Worm (Caenorhabditis elegans) whole organism, L4 larva: ENCODE results near the gene T15H9.5.

Source experiments
- F10B5.3 ChIP-seq: sonication (generic microtip); optimal IDR thresholded peaks from 2 replicates; lab custom pipeline; 2016; ENCODE audit warnings: mild to moderate bottlenecking, missing genetic modification characterization, missing compliant biosample characterization
- F26F4.8 ChIP-seq: fragments of 200-800 bp; sonication (Bioruptor generic); conservative IDR thresholded peaks from 2 replicates; pipeline ENCODE4 v1.3.6; 2022; ENCODE audit warnings: missing genetic modification characterization, missing compliant biosample characterization
- F49E8.2 ChIP-seq: sonication (generic microtip); optimal IDR thresholded peaks from 2 replicates; lab custom pipeline; 2016; ENCODE audit warnings: missing compliant biosample characterization, mild to moderate bottlenecking, missing genetic modification characterization, borderline replicate concordance
- R02D3.7 ChIP-seq: fragments of 150-350 bp; sonication (generic microtip); optimal IDR thresholded peaks from 3 replicates; lab custom pipeline; 2014; ENCODE audit warnings: missing biosample characterization, missing genetic modification characterization
- T26A8.4 ChIP-seq: fragments of 200-800 bp; sonication (Bioruptor generic); IDR thresholded peaks from 2 replicates; pipeline ENCODE4 v1.3.6; 2022; ENCODE audit warnings: missing genetic modification characterization, missing compliant biosample characterization
- Y5F2A.4 ChIP-seq: fragments of 200-800 bp; sonication (Bioruptor generic); optimal IDR thresholded peaks from 2 replicates; lab custom pipeline; 2018; ENCODE audit warnings: mild to moderate bottlenecking, missing genetic modification characterization, missing compliant biosample characterization
- Y75B8A.6 ChIP-seq: fragments of 200-800 bp; sonication (Bioruptor generic); IDR thresholded peaks from 2 replicates; pipeline ENCODE4 v1.3.6; 2022; ENCODE audit warnings: missing genetic modification reagents, missing genetic modification characterization, missing compliant biosample characterization
- ZK546.5 ChIP-seq, 2 experiments: sonication (generic microtip); optimal IDR thresholded peaks; 2 replicates each; lab custom pipeline; 2017; ENCODE audit warnings: missing biosample characterization in 2 of 2, missing genetic modification characterization in 2 of 2
- aha-1 ChIP-seq: fragments of 150-350 bp; peaks from one replicate; lab custom pipeline; 2014; ENCODE audit warnings: missing biosample characterization, missing genetic modification characterization
- aly-2 ChIP-seq: sonication (generic microtip); optimal IDR thresholded peaks from 2 replicates; lab custom pipeline; 2018; ENCODE audit warnings: missing biosample characterization, missing genetic modification characterization
- arid-1 ChIP-seq: fragments of 200-800 bp; sonication (Bioruptor generic); conservative IDR thresholded peaks from 2 replicates; pipeline ENCODE4 v1.3.6; 2022; ENCODE audit warnings: missing genetic modification reagents, missing genetic modification characterization, missing compliant biosample characterization
- attf-4 ChIP-seq: sonication (generic microtip); optimal IDR thresholded peaks from 3 replicates; lab custom pipeline; 2017; ENCODE audit warnings: missing biosample characterization, missing genetic modification characterization
- ceh-82 ChIP-seq: sonication (generic microtip); optimal IDR thresholded peaks from 2 replicates; lab custom pipeline; 2017; ENCODE audit warnings: missing biosample characterization, missing genetic modification characterization
- ces-1 ChIP-seq: fragments of 150-350 bp; sonication (generic microtip); optimal IDR thresholded peaks from 4 replicates; lab custom pipeline; 2014; ENCODE audit warnings: missing biosample characterization, missing genetic modification reagents, missing genetic modification characterization
- cey-2 ChIP-seq: sonication (generic microtip); optimal IDR thresholded peaks from 3 replicates; lab custom pipeline; 2017; ENCODE audit warnings: missing genetic modification characterization, mild to moderate bottlenecking, missing compliant biosample characterization, antibody characterized with exemption, borderline replicate concordance; ENCODE audit not compliant: insufficient read depth
- ctbp-1 ChIP-seq: fragments of 200-800 bp; sonication (Bioruptor generic); IDR thresholded peaks from 2 replicates; pipeline ENCODE4 v1.3.6; 2022; ENCODE audit warnings: missing genetic modification reagents, missing genetic modification characterization, missing compliant biosample characterization
- daf-12 ChIP-seq: fragments of 150-350 bp; optimal IDR thresholded peaks from 2 replicates; lab custom pipeline; 2014; ENCODE audit warnings: missing biosample characterization, missing genetic modification reagents, missing genetic modification characterization
- daf-16 ChIP-seq, 3 experiments: sonication (generic microtip); optimal IDR thresholded peaks; 2 replicates each; lab custom pipeline; 2016 to 2017; ENCODE audit warnings: missing genetic modification characterization in 3 of 3, missing genetic modification reagents in 3 of 3, mild to moderate bottlenecking in 2 of 3, missing compliant biosample characterization in 2 of 3, missing biosample characterization in 1 of 3, moderate library complexity in 1 of 3
- daf-19 ChIP-seq: fragments of 200-800 bp; sonication (Bioruptor generic); conservative IDR thresholded peaks from 2 replicates; pipeline ENCODE4 v1.3.6; 2022; ENCODE audit warnings: missing genetic modification characterization, missing compliant biosample characterization
- dmd-8 ChIP-seq: fragments of 200-800 bp; sonication (Bioruptor generic); IDR thresholded peaks from 2 replicates; pipeline ENCODE4 v1.3.6; 2022; ENCODE audit warnings: missing genetic modification characterization, missing compliant biosample characterization
- dmd-9 ChIP-seq: fragments of 200-800 bp; sonication (Bioruptor generic); IDR thresholded peaks from 2 replicates; pipeline ENCODE4 v1.3.6; 2022; ENCODE audit warnings: missing genetic modification reagents, missing genetic modification characterization, missing compliant biosample characterization
- dpl-1 ChIP-seq: fragments of 150-350 bp; optimal IDR thresholded peaks from 2 replicates; lab custom pipeline; 2014; ENCODE audit warnings: missing biosample characterization, missing genetic modification reagents, missing genetic modification characterization
- duxl-1 ChIP-seq: sonication (generic microtip); optimal IDR thresholded peaks from 2 replicates; lab custom pipeline; 2016; ENCODE audit warnings: mild to moderate bottlenecking, missing genetic modification characterization, moderate library complexity, missing compliant biosample characterization; ENCODE audit not compliant: poor library complexity
- dve-1 ChIP-seq: sonication (generic microtip); optimal IDR thresholded peaks from 2 replicates; lab custom pipeline; 2017; ENCODE audit warnings: antibody characterized with exemption, mild to moderate bottlenecking, missing genetic modification characterization, missing compliant biosample characterization; ENCODE audit not compliant: insufficient read depth
- fos-1 ChIP-seq: fragments of 150-350 bp; optimal IDR thresholded peaks from 2 replicates; lab custom pipeline; 2014; ENCODE audit warnings: missing biosample characterization, missing genetic modification characterization
- hif-1 ChIP-seq, 2 experiments: sonication (generic microtip); optimal IDR thresholded peaks; 2 replicates each; lab custom pipeline; 2016 to 2017; ENCODE audit warnings: missing compliant biosample characterization in 2 of 2, missing genetic modification characterization in 2 of 2, missing genetic modification reagents in 2 of 2, missing genotype in 2 of 2, mild to moderate bottlenecking in 1 of 2
- hlh-11 ChIP-seq: fragments of 200-800 bp; sonication (Bioruptor generic); optimal IDR thresholded peaks from 2 replicates; lab custom pipeline; 2018; ENCODE audit warnings: mild to moderate bottlenecking, missing genetic modification characterization, missing compliant biosample characterization
- hmg-1.1 ChIP-seq: fragments of 200-800 bp; sonication (Bioruptor generic); IDR thresholded peaks from 2 replicates; pipeline ENCODE4 v1.3.6; 2022; ENCODE audit warnings: missing genetic modification reagents, missing genetic modification characterization, missing compliant biosample characterization
- lin-1 ChIP-seq: fragments of 200-800 bp; sonication (Bioruptor generic); IDR thresholded peaks from 2 replicates; pipeline ENCODE4 v1.3.6; 2022; ENCODE audit warnings: missing genetic modification reagents, missing genetic modification characterization, missing compliant biosample characterization
- lin-15B ChIP-seq: fragments of 150-350 bp; sonication (generic microtip); optimal IDR thresholded peaks from 3 replicates; lab custom pipeline; 2014; ENCODE audit warnings: missing biosample characterization, missing genetic modification characterization
- lin-29 ChIP-seq: fragments of 200-800 bp; sonication (Bioruptor generic); IDR thresholded peaks from 2 replicates; pipeline ENCODE4 v1.3.6; 2022; ENCODE audit warnings: missing genetic modification reagents, missing genetic modification characterization, missing compliant biosample characterization
- lsy-2 ChIP-seq, 2 experiments: fragments of 150-350 bp in 1 of 2; sonication (generic microtip) in 1 of 2; optimal IDR thresholded peaks; 2 replicates each; lab custom pipeline; 2014 to 2017; ENCODE audit warnings: missing biosample characterization in 2 of 2, missing genetic modification characterization in 2 of 2
- madf-5 ChIP-seq, 2 experiments: fragments of 200-800 bp; sonication (Bioruptor generic); IDR thresholded peaks; 2 replicates each; pipeline ENCODE4 v1.3.6; 2022; ENCODE audit warnings: missing compliant biosample characterization in 2 of 2, missing genetic modification characterization in 2 of 2
- mep-1 ChIP-seq: fragments of 150-350 bp; sonication (generic microtip); optimal IDR thresholded peaks from 3 replicates; lab custom pipeline; 2014; ENCODE audit warnings: missing biosample characterization, missing genetic modification characterization
- nhr-10 ChIP-seq: fragments of 150-350 bp; optimal IDR thresholded peaks from 2 replicates; lab custom pipeline; 2014; ENCODE audit warnings: missing biosample characterization, missing genetic modification characterization
- nhr-25 ChIP-seq: sonication (generic microtip); optimal IDR thresholded peaks from 2 replicates; lab custom pipeline; 2017; ENCODE audit warnings: missing genetic modification characterization, mild to moderate bottlenecking, missing compliant biosample characterization, antibody characterized with exemption, moderate library complexity, borderline replicate concordance; ENCODE audit not compliant: insufficient read depth
- nhr-41 ChIP-seq: fragments of 200-800 bp; sonication (Bioruptor generic); IDR thresholded peaks from 2 replicates; pipeline ENCODE4 v1.3.6; 2022; ENCODE audit warnings: missing genetic modification reagents, missing genetic modification characterization, missing compliant biosample characterization
- nhr-48 ChIP-seq: sonication (generic microtip); optimal IDR thresholded peaks from 2 replicates; lab custom pipeline; 2016; ENCODE audit warnings: mild to moderate bottlenecking, missing genetic modification characterization, missing compliant biosample characterization
- nhr-6 ChIP-seq: fragments of 150-350 bp; optimal IDR thresholded peaks from 2 replicates; lab custom pipeline; 2014; ENCODE audit warnings: missing biosample characterization, missing genetic modification characterization
- nhr-76 ChIP-seq: fragments of 150-350 bp; optimal IDR thresholded peaks from 2 replicates; lab custom pipeline; 2014; ENCODE audit warnings: missing biosample characterization, missing genetic modification characterization
- php-3 ChIP-seq: fragments of 200-800 bp; sonication (Bioruptor generic); IDR thresholded peaks from 2 replicates; pipeline ENCODE4 v1.3.6; 2022; ENCODE audit warnings: missing genetic modification reagents, missing genetic modification characterization, missing compliant biosample characterization
- rbr-2 ChIP-seq: sonication (generic microtip); optimal IDR thresholded peaks from 2 replicates; lab custom pipeline; 2016; ENCODE audit warnings: missing genotype, missing genetic modification characterization, missing compliant biosample characterization
- saeg-2 ChIP-seq: fragments of 200-800 bp; sonication (Bioruptor generic); IDR thresholded peaks from 2 replicates; pipeline ENCODE4 v1.3.6; 2022; ENCODE audit warnings: missing genetic modification reagents, missing genetic modification characterization, missing compliant biosample characterization
- sdz-12 ChIP-seq: fragments of 200-800 bp; sonication (Bioruptor generic); optimal IDR thresholded peaks from 2 replicates; lab custom pipeline; 2018; ENCODE audit warnings: mild to moderate bottlenecking, missing genetic modification characterization, missing compliant biosample characterization
- spr-1 ChIP-seq: sonication (generic microtip); optimal IDR thresholded peaks from 2 replicates; lab custom pipeline; 2016; ENCODE audit warnings: mild to moderate bottlenecking, missing genetic modification characterization, missing compliant biosample characterization
- spr-3 ChIP-seq: fragments of 200-800 bp; sonication (Bioruptor generic); optimal IDR thresholded peaks from 2 replicates; lab custom pipeline; 2018; ENCODE audit warnings: mild to moderate bottlenecking, missing genetic modification characterization, missing compliant biosample characterization
- tra-1 ChIP-seq: fragments of 200-800 bp; sonication (Bioruptor generic); IDR thresholded peaks from 2 replicates; pipeline ENCODE4 v1.3.6; 2022; ENCODE audit warnings: missing genetic modification reagents, missing genetic modification characterization, missing compliant biosample characterization
- unc-130 ChIP-seq: sonication (generic microtip); optimal IDR thresholded peaks from 2 replicates; lab custom pipeline; 2016; ENCODE audit warnings: missing genetic modification reagents, missing genetic modification characterization, missing compliant biosample characterization
- vab-7 ChIP-seq: fragments of 200-800 bp; sonication (Bioruptor generic); IDR thresholded peaks from 2 replicates; pipeline ENCODE4 v1.3.6; 2022; ENCODE audit warnings: missing genetic modification reagents, missing genetic modification characterization, missing compliant biosample characterization
- zip-11 ChIP-seq: fragments of 200-800 bp; sonication (Bioruptor generic); IDR thresholded peaks from 2 replicates; pipeline ENCODE4 v1.3.6; 2022; ENCODE audit warnings: missing genetic modification characterization, missing compliant biosample characterization
- ztf-7 ChIP-seq: fragments of 150-350 bp; optimal IDR thresholded peaks from 2 replicates; lab custom pipeline; 2014; ENCODE audit warnings: missing biosample characterization, missing genetic modification characterization

Gene T15H9.5

ce11 chrII:9591071-9591470 lies 20.2 kb downstream of the T15H9.5 start, which contains the start of the genes E02H1.1 and tag-124 (continued):
- TF ChIP-seq spr-3 (GFP tag; lab: Kevin White, UChicago) (no peak), nhr-6 (tag; lab: Kevin White, UChicago) (peak; percentile 19), zip-11 (GFP tag; lab: Robert Waterston, UW) (no peak), rbr-2 (tag; lab: Kevin White, UChicago) (peak; percentile 46), aha-1 (peak; percentile 49), Y5F2A.4 (GFP tag; lab: Kevin White, UChicago) (no peak), Y75B8A.6 (GFP tag; lab: Robert Waterston, UW) (no peak), daf-12 (tag; lab: Kevin White, UChicago) (no peak), dmd-9 (GFP tag; lab: Robert Waterston, UW) (peak; percentile 93), hlh-11 (tag; lab: Kevin White, UChicago) (peak; percentile 33), ces-1 (GFP tag; lab: Kevin White, UChicago) (no peak), dmd-8 (GFP tag; lab: Robert Waterston, UW) (no peak), F26F4.8 (no peak), lin-1 (GFP tag; lab: Robert Waterston, UW) (no peak), attf-4 (tag; lab: Kevin White, UChicago) (no peak), cey-2 (no peak), arid-1 (GFP tag; lab: Robert Waterston, UW) (no peak), lin-29 (no peak), fos-1 (no peak), php-3 (GFP tag; lab: Robert Waterston, UW) (no peak), dpl-1 (GFP tag; lab: Kevin White, UChicago) (peak; percentile 79), R02D3.7 (tag; lab: Kevin White, UChicago) (no peak), nhr-10 (tag; lab: Kevin White, UChicago) (no peak), nhr-48 (peak; percentile 33), lin-15B (tag; lab: Kevin White, UChicago) (no peak), dve-1 (tag; lab: Kevin White, UChicago) (peak; percentile 66), tra-1 (peak; percentile 65; the same call in 1 of the 2 replicates), vab-7 (GFP tag; lab: Robert Waterston, UW) (no peak), saeg-2 (GFP tag; lab: Robert Waterston, UW) (no peak), mep-1 (tag; lab: Kevin White, UChicago) (peak; percentile 69), ztf-7 (tag; lab: Kevin White, UChicago) (no peak), madf-5 (GFP tag; IDR thresholded peaks at IDR 0.05; lab: Robert Waterston, UW) (no peak), duxl-1 (peak; percentile 86), daf-19 (GFP tag; lab: Robert Waterston, UW) (no peak), T26A8.4 (no peak), unc-130 (GFP tag; lab: Kevin White, UChicago) (peak; percentile 84), hmg-1.1 (GFP tag; lab: Robert Waterston, UW) (peak; percentile 62), ZK546.5 (tag; optimal IDR thresholded peaks at IDR 0.05; lab: Kevin White, UChicago) (no peak), daf-16 (GFP tag; optimal IDR thresholded peaks at IDR 0.05; lab: Kevin White, UChicago) (peak in 1 of 2 experiments; percentile 11), daf-16 (tag; optimal IDR thresholded peaks at IDR 0.05; lab: Kevin White, UChicago) (peak; percentile 23), ceh-82 (tag; lab: Kevin White, UChicago) (no peak), lsy-2 (tag; optimal IDR thresholded peaks at IDR 0.05; lab: Kevin White, UChicago) (peak in 1 of 2 experiments; percentile 89), spr-1 (no peak), nhr-25 (tag; lab: Kevin White, UChicago) (no peak), nhr-76 (tag; lab: Kevin White, UChicago) (no peak), ctbp-1 (GFP tag; lab: Robert Waterston, UW) (0 out of 2 replicates have a peak, but pooled peaks have one; percentile 31), nhr-41 (GFP tag; lab: Robert Waterston, UW) (no peak), F10B5.3 (tag; lab: Kevin White, UChicago) (no peak), sdz-12 (GFP tag; lab: Kevin White, UChicago) (no peak), aly-2 (tag; lab: Kevin White, UChicago) (no peak), hif-1 (tag; optimal IDR thresholded peaks at IDR 0.05; lab: Kevin White, UChicago) (peak in 1 of 2 experiments; percentile 90), F49E8.2 (peak; percentile 45)
